Worm (Caenorhabditis elegans) whole organism, mixed stage, embryonic: ENCODE measurements around the gene sel-8.

ENCODE experiments used
- ceh-83 ChIP-seq: fragments of 200-800 bp; sonication (Bioruptor generic); optimal IDR thresholded peaks from 2 replicates; lab custom pipeline; 2018; ENCODE audit warnings: mild to moderate bottlenecking, missing genetic modification characterization, missing compliant biosample characterization
- lin-13 ChIP-seq: fragments of 150-350 bp; optimal IDR thresholded peaks from 2 replicates; lab custom pipeline; 2014; ENCODE audit warnings: missing biosample characterization, missing genetic modification characterization
- lsy-2 ChIP-seq: fragments of 150-350 bp; optimal IDR thresholded peaks from 2 replicates; lab custom pipeline; 2014; ENCODE audit warnings: missing biosample characterization, missing genetic modification characterization
- mab-5 ChIP-seq: fragments of 150-350 bp; optimal IDR thresholded peaks from 2 replicates; lab custom pipeline; 2014; ENCODE audit warnings: missing biosample characterization, missing genetic modification characterization
- mep-1 ChIP-seq: fragments of 150-350 bp; optimal IDR thresholded peaks from 2 replicates; lab custom pipeline; 2017; ENCODE audit warnings: missing biosample characterization, missing genetic modification reagents, missing genetic modification characterization, inconsistent platforms
- nhr-12 ChIP-seq: fragments of 150-350 bp; optimal IDR thresholded peaks from 2 replicates; lab custom pipeline; 2014; ENCODE audit warnings: missing biosample characterization, missing genetic modification characterization
- pha-4 ChIP-seq: fragments of 150-350 bp; optimal IDR thresholded peaks from 2 replicates; lab custom pipeline; 2018; ENCODE audit warnings: missing biosample characterization, missing genetic modification reagents, missing genetic modification characterization
- unc-39 ChIP-seq: fragments of 150-350 bp; optimal IDR thresholded peaks from 2 replicates; lab custom pipeline; 2014; ENCODE audit warnings: missing biosample characterization, missing genetic modification characterization
- unc-62 ChIP-seq: fragments of 150-350 bp; optimal IDR thresholded peaks from 2 replicates; lab custom pipeline; 2014; ENCODE audit warnings: missing biosample characterization, missing genetic modification reagents, missing genetic modification characterization

ce11 chrIII:3632379-3632778 is 5.4 kb upstream of the sel-8 start:
- TF ChIP-seq lsy-2 (tag; lab: Kevin White, UChicago) (no peak), unc-39 (tag; lab: Kevin White, UChicago) (no peak), ceh-83 (GFP tag; lab: Kevin White, UChicago) (no peak), mep-1 (tag; lab: Kevin White, UChicago) (no peak), lin-13 (tag; lab: Kevin White, UChicago) (no peak), nhr-12 (tag; lab: Kevin White, UChicago) (no peak), pha-4 (tag; lab: Kevin White, UChicago) (no peak), unc-62 (GFP tag; lab: Kevin White, UChicago) (no peak), mab-5 (tag; lab: Kevin White, UChicago) (no peak)
